Worm (Caenorhabditis elegans): ENCODE data around the gene K09E9.7.

- no peak for TF ChIP-seq ceh-82 (tag; optimal IDR thresholded peaks at IDR 0.05)
- no peak for TF ChIP-seq snpc-4 (tag; optimal IDR thresholded peaks at IDR 0.05)
- TF ChIP-seq nhr-77 (tag; optimal IDR thresholded peaks at IDR 0.05), result no peak
- no peak for TF ChIP-seq nhr-28 (tag; optimal IDR thresholded peaks at IDR 0.05)
- no peak for TF ChIP-seq ztf-11 (tag; optimal IDR thresholded peaks at IDR 0.05)
- no peak for TF ChIP-seq fkh-10 (GFP tag; optimal IDR thresholded peaks at IDR 0.05)
- no peak for TF ChIP-seq ZK546.5 (tag; optimal IDR thresholded peaks at IDR 0.05)
- no peak for TF ChIP-seq aly-2 (tag; optimal IDR thresholded peaks at IDR 0.05)
- no peak for TF ChIP-seq nhr-76 (tag; optimal IDR thresholded peaks at IDR 0.05)
- no peak for TF ChIP-seq lir-3 (tag; optimal IDR thresholded peaks at IDR 0.05)
Measured at ce11 chrX:15617168-15617567, 23.5 kb upstream of the K09E9.7 start.

Data from whole organism, L4 larva.